Worm (Caenorhabditis elegans) whole organism, L4 larva: Measurements from ENCODE around the gene srh-186.

ENCODE experiments used
- ZK546.5 ChIP-seq, 2 experiments: sonication (generic microtip); optimal IDR thresholded peaks; 2 replicates each; lab custom pipeline; 2017; ENCODE audit warnings: missing biosample characterization in 2 of 2, missing genetic modification characterization in 2 of 2
- madf-5 ChIP-seq, 2 experiments: fragments of 200-800 bp; sonication (Bioruptor generic); IDR thresholded peaks; 2 replicates each; pipeline ENCODE4 v1.3.6; 2022; ENCODE audit warnings: missing compliant biosample characterization in 2 of 2, missing genetic modification characterization in 2 of 2
- nhr-237 ChIP-seq: sonication (generic microtip); optimal IDR thresholded peaks from 2 replicates; lab custom pipeline; 2017; ENCODE audit warnings: missing biosample characterization, missing genetic modification characterization
- nhr-25 ChIP-seq: sonication (generic microtip); optimal IDR thresholded peaks from 2 replicates; lab custom pipeline; 2017; ENCODE audit warnings: missing genetic modification characterization, mild to moderate bottlenecking, missing compliant biosample characterization, antibody characterized with exemption, moderate library complexity, borderline replicate concordance; ENCODE audit not compliant: insufficient read depth
- nhr-77 ChIP-seq: fragments of 150-350 bp; optimal IDR thresholded peaks from 2 replicates; lab custom pipeline; 2014; ENCODE audit warnings: missing biosample characterization, missing genetic modification characterization
- sdz-12 ChIP-seq: fragments of 200-800 bp; sonication (Bioruptor generic); optimal IDR thresholded peaks from 2 replicates; lab custom pipeline; 2018; ENCODE audit warnings: mild to moderate bottlenecking, missing genetic modification characterization, missing compliant biosample characterization

DNA sequence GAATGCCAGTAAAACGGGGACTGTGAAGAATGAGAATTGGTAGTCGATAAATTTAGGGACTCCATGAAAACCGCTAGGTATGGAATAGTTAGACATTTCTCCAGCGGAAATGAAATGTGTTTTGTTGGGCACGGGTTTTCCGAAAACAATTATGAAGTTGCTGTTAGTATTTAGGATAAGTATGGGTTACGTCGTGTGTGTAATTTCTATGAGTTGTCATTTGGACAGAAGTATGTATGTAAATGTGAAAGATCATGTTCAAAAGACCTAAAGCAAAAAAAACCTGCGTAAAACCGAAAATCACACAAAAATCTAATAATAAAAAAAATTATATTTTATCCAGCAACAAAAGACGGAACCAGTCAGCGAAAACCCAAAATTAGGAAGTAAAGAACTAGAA, 16.9 kb downstream of the srh-186 start, which contains the start of gene sru-23:
- TF ChIP-seq nhr-25 (tag; lab: Kevin White, UChicago) (no peak), madf-5 (GFP tag; IDR thresholded peaks at IDR 0.05; lab: Robert Waterston, UW) (no peak), ZK546.5 (tag; optimal IDR thresholded peaks at IDR 0.05; lab: Kevin White, UChicago) (no peak), nhr-77 (tag; lab: Kevin White, UChicago) (no peak), sdz-12 (GFP tag; lab: Kevin White, UChicago) (no peak), nhr-237 (tag; lab: Kevin White, UChicago) (no peak)
